Worm (Caenorhabditis elegans) whole organism, L1 larva: ENCODE measurements around the gene F25B5.3.

ENCODE experiments used
- C16A3.4 ChIP-seq: fragments of 150-350 bp; optimal IDR thresholded peaks from 2 replicates; lab custom pipeline; 2014; ENCODE audit warnings: missing biosample characterization, missing genetic modification characterization
- F16B12.6 ChIP-seq: fragments of 150-350 bp; optimal IDR thresholded peaks from 2 replicates; lab custom pipeline; 2014; ENCODE audit warnings: missing biosample characterization, missing genetic modification characterization
- aha-1 ChIP-seq: fragments of 150-350 bp; optimal IDR thresholded peaks from 2 replicates; lab custom pipeline; 2014; ENCODE audit warnings: missing biosample characterization, missing genetic modification characterization
- aly-2 ChIP-seq: fragments of 150-350 bp; optimal IDR thresholded peaks from 2 replicates; lab custom pipeline; 2014; ENCODE audit warnings: missing biosample characterization, missing genetic modification characterization
- ama-1 ChIP-seq: fragments of 150-350 bp; optimal IDR thresholded peaks from 2 replicates; lab custom pipeline; 2014
- blmp-1 ChIP-seq: fragments of 150-350 bp; optimal IDR thresholded peaks from 2 replicates; lab custom pipeline; 2014; ENCODE audit warnings: missing biosample characterization, missing genetic modification characterization
- ceh-63 ChIP-seq: fragments of 200-800 bp; sonication (Bioruptor generic); optimal IDR thresholded peaks from 2 replicates; lab custom pipeline; 2018; ENCODE audit warnings: mild to moderate bottlenecking, missing genetic modification characterization, missing compliant biosample characterization
- ceh-90 ChIP-seq: sonication (generic microtip); optimal IDR thresholded peaks from 2 replicates; lab custom pipeline; 2016; ENCODE audit warnings: missing genetic modification characterization, missing compliant biosample characterization
- efl-1 ChIP-seq, 4 experiments: fragments of 150-350 bp; optimal IDR thresholded peaks in 3 of 4; peaks in 1 of 4; 1 replicate in 1 of 4; 2 replicates in 3 of 4; lab custom pipeline; 2014; ENCODE audit warnings: missing biosample characterization in 2 of 4, missing genetic modification characterization in 2 of 4, missing genetic modification reagents in 2 of 4
- efl-3 ChIP-seq: fragments of 200-800 bp; sonication (Bioruptor generic); optimal IDR thresholded peaks from 2 replicates; lab custom pipeline; 2018; ENCODE audit warnings: mild to moderate bottlenecking, missing genetic modification characterization, missing compliant biosample characterization
- egl-27 ChIP-seq, 2 experiments: fragments of 150-350 bp in 1 of 2; sonication (generic microtip); optimal IDR thresholded peaks; 3 replicates each; lab custom pipeline; 2017 to 2018; ENCODE audit warnings: missing biosample characterization in 2 of 2, missing genetic modification characterization in 2 of 2, missing genetic modification reagents in 2 of 2
- elt-3 ChIP-seq, 6 experiments: fragments of 150-350 bp in 1 of 6; sonication (generic microtip); optimal IDR thresholded peaks; 2 replicates each; lab custom pipeline; 2017 to 2018; ENCODE audit warnings: missing biosample characterization in 6 of 6, missing genetic modification characterization in 6 of 6, inconsistent platforms in 1 of 6
- ets-5 ChIP-seq: fragments of 200-800 bp; sonication (Bioruptor generic); IDR thresholded peaks from 2 replicates; pipeline ENCODE4 v1.3.6; 2022; ENCODE audit warnings: missing genetic modification characterization, missing compliant biosample characterization
- fkh-10 ChIP-seq: sonication (generic microtip); optimal IDR thresholded peaks from 2 replicates; lab custom pipeline; 2017; ENCODE audit warnings: missing biosample characterization, missing genetic modification reagents, missing genetic modification characterization
- fkh-4 ChIP-seq: sonication (generic microtip); optimal IDR thresholded peaks from 2 replicates; lab custom pipeline; 2016; ENCODE audit warnings: missing compliant biosample characterization, missing genetic modification characterization, borderline replicate concordance
- fkh-8 ChIP-seq: sonication (generic microtip); optimal IDR thresholded peaks from 2 replicates; lab custom pipeline; 2016; ENCODE audit warnings: mild to moderate bottlenecking, missing genetic modification characterization, missing compliant biosample characterization
- fos-1 ChIP-seq: fragments of 150-350 bp; optimal IDR thresholded peaks from 2 replicates; lab custom pipeline; 2014; ENCODE audit warnings: missing biosample characterization, missing genetic modification characterization
- grh-1 ChIP-seq: fragments of 200-800 bp; sonication (Bioruptor generic); IDR thresholded peaks from 2 replicates; pipeline ENCODE4 v1.3.6; 2022; ENCODE audit warnings: missing genetic modification reagents, missing genetic modification characterization, missing compliant biosample characterization
- hlh-4 ChIP-seq: sonication (generic microtip); optimal IDR thresholded peaks from 2 replicates; lab custom pipeline; 2016; ENCODE audit warnings: mild to moderate bottlenecking, missing genetic modification characterization, missing compliant biosample characterization
- hpl-2 ChIP-seq: fragments of 150-350 bp; optimal IDR thresholded peaks from 2 replicates; lab custom pipeline; 2014; ENCODE audit warnings: missing biosample characterization, missing genetic modification reagents, missing genetic modification characterization
- irx-1 ChIP-seq: sonication (generic microtip); optimal IDR thresholded peaks from 2 replicates; lab custom pipeline; 2016; ENCODE audit warnings: missing genetic modification characterization, missing compliant biosample characterization
- jun-1 ChIP-seq: fragments of 150-350 bp; optimal IDR thresholded peaks from 2 replicates; lab custom pipeline; 2014; ENCODE audit warnings: missing biosample characterization, missing genetic modification reagents, missing genetic modification characterization
- lin-14 ChIP-seq: fragments of 200-800 bp; sonication (Bioruptor generic); optimal IDR thresholded peaks from 2 replicates; lab custom pipeline; 2018; ENCODE audit warnings: mild to moderate bottlenecking, missing genetic modification characterization, moderate library complexity, missing compliant biosample characterization
- lin-35 ChIP-seq, 2 experiments: fragments of 150-350 bp; optimal IDR thresholded peaks; 2 replicates each; lab custom pipeline; 2014; ENCODE audit warnings: missing biosample characterization in 2 of 2, missing genetic modification characterization in 2 of 2, missing genetic modification reagents in 2 of 2
- lir-3 ChIP-seq: sonication (generic microtip); optimal IDR thresholded peaks from 2 replicates; lab custom pipeline; 2016; ENCODE audit warnings: mild to moderate bottlenecking, missing genetic modification characterization, moderate library complexity, missing compliant biosample characterization; ENCODE audit not compliant: poor library complexity
- lsy-2 ChIP-seq, 2 experiments: fragments of 150-350 bp; optimal IDR thresholded peaks; 2 replicates each; lab custom pipeline; 2014; ENCODE audit warnings: missing biosample characterization in 2 of 2, missing genetic modification characterization in 2 of 2
- mep-1 ChIP-seq: fragments of 150-350 bp; optimal IDR thresholded peaks from 2 replicates; lab custom pipeline; 2014; ENCODE audit warnings: missing biosample characterization, missing genetic modification characterization
- nhr-11 ChIP-seq: fragments of 150-350 bp; optimal IDR thresholded peaks from 2 replicates; lab custom pipeline; 2014; ENCODE audit warnings: missing biosample characterization, missing genetic modification characterization
- nhr-12 ChIP-seq: sonication (generic microtip); optimal IDR thresholded peaks from 2 replicates; lab custom pipeline; 2017; ENCODE audit warnings: missing biosample characterization, missing genetic modification characterization
- nhr-19 ChIP-seq: fragments of 200-800 bp; sonication (Bioruptor generic); conservative IDR thresholded peaks from 2 replicates; pipeline ENCODE4 v1.3.6; 2022; ENCODE audit warnings: missing genetic modification characterization, missing compliant biosample characterization
- nhr-20 ChIP-seq: sonication (generic microtip); optimal IDR thresholded peaks from 2 replicates; lab custom pipeline; 2016; ENCODE audit warnings: mild to moderate bottlenecking, missing genetic modification characterization, missing compliant biosample characterization
- nhr-237 ChIP-seq: fragments of 150-350 bp; optimal IDR thresholded peaks from 2 replicates; lab custom pipeline; 2014; ENCODE audit warnings: missing biosample characterization, missing genetic modification characterization
- nhr-47 ChIP-seq: sonication (generic microtip); optimal IDR thresholded peaks from 2 replicates; lab custom pipeline; 2016; ENCODE audit warnings: mild to moderate bottlenecking, missing genetic modification characterization, moderate library complexity, missing compliant biosample characterization
- nhr-71 ChIP-seq: sonication (generic microtip); optimal IDR thresholded peaks from 2 replicates; lab custom pipeline; 2016; ENCODE audit warnings: mild to moderate bottlenecking, missing genetic modification characterization, moderate library complexity, missing compliant biosample characterization
- nhr-77 ChIP-seq: fragments of 150-350 bp; optimal IDR thresholded peaks from 2 replicates; lab custom pipeline; 2014; ENCODE audit warnings: missing biosample characterization, missing genetic modification characterization
- nhr-84 ChIP-seq: sonication (generic microtip); optimal IDR thresholded peaks from 2 replicates; lab custom pipeline; 2017; ENCODE audit warnings: missing biosample characterization, missing genetic modification characterization
- nhr-85 ChIP-seq: sonication (generic microtip); peaks from one replicate; lab custom pipeline; 2016; ENCODE audit warnings: missing genetic modification characterization, inconsistent platforms, missing compliant biosample characterization
- pag-3 ChIP-seq: sonication (generic microtip); optimal IDR thresholded peaks from 2 replicates; lab custom pipeline; 2017; ENCODE audit warnings: missing genetic modification characterization, mild to moderate bottlenecking, missing compliant biosample characterization, antibody characterized with exemption, borderline replicate concordance; ENCODE audit not compliant: insufficient read depth
- pax-3 ChIP-seq: fragments of 200-800 bp; sonication (Bioruptor generic); optimal IDR thresholded peaks from 2 replicates; lab custom pipeline; 2018; ENCODE audit warnings: mild to moderate bottlenecking, missing genetic modification characterization, moderate library complexity, missing compliant biosample characterization
- rnt-1 ChIP-seq: sonication (generic microtip); optimal IDR thresholded peaks from 2 replicates; lab custom pipeline; 2016; ENCODE audit warnings: mild to moderate bottlenecking, missing genetic modification characterization, moderate library complexity, missing compliant biosample characterization
- snu-23 ChIP-seq: sonication (generic microtip); optimal IDR thresholded peaks from 2 replicates; lab custom pipeline; 2016; ENCODE audit warnings: missing genetic modification characterization, missing compliant biosample characterization
- sptf-1 ChIP-seq: fragments of 150-350 bp; optimal IDR thresholded peaks from 2 replicates; lab custom pipeline; 2014; ENCODE audit warnings: missing biosample characterization, missing genetic modification characterization
- sup-37 ChIP-seq: fragments of 200-800 bp; sonication (Bioruptor generic); optimal IDR thresholded peaks from 2 replicates; lab custom pipeline; 2018; ENCODE audit warnings: mild to moderate bottlenecking, missing genetic modification characterization, missing compliant biosample characterization
- tbx-2 ChIP-seq: sonication (generic microtip); optimal IDR thresholded peaks from 2 replicates; lab custom pipeline; 2016; ENCODE audit warnings: missing genetic modification characterization, missing compliant biosample characterization
- tlp-1 ChIP-seq: fragments of 150-350 bp; optimal IDR thresholded peaks from 2 replicates; lab custom pipeline; 2014; ENCODE audit warnings: missing biosample characterization, missing genetic modification characterization
- unc-86 ChIP-seq: sonication (generic microtip); optimal IDR thresholded peaks from 2 replicates; lab custom pipeline; 2016; ENCODE audit warnings: missing genetic modification characterization, missing compliant biosample characterization
- unc-98 ChIP-seq: fragments of 200-800 bp; sonication (Bioruptor generic); IDR thresholded peaks from 2 replicates; pipeline ENCODE4 v1.3.6; 2022; ENCODE audit warnings: missing genetic modification characterization, missing compliant biosample characterization
- vab-15 ChIP-seq: sonication (generic microtip); optimal IDR thresholded peaks from 2 replicates; lab custom pipeline; 2017; ENCODE audit warnings: missing genotype, mild to moderate bottlenecking, missing genetic modification characterization, missing compliant biosample characterization
- xbp-1 ChIP-seq: sonication (generic microtip); optimal IDR thresholded peaks from 2 replicates; lab custom pipeline; 2016; ENCODE audit warnings: missing genetic modification characterization, missing compliant biosample characterization
- ztf-11 ChIP-seq, 2 experiments: sonication (generic microtip); optimal IDR thresholded peaks; 2 replicates each; lab custom pipeline; 2016 to 2017; ENCODE audit warnings: missing genetic modification characterization in 2 of 2, missing biosample characterization in 1 of 2, missing compliant biosample characterization in 1 of 2

F25B5.3 gene

ce11 chrIII:5921067-5921678 lies 27.5 kb upstream of the F25B5.3 start (continued):
- no peak for TF ChIP-seq irx-1 (tag; lab: Kevin White, UChicago)
- no peak for TF ChIP-seq unc-98 (GFP tag; lab: Robert Waterston, UW)
- TF ChIP-seq aha-1 (tag; lab: Kevin White, UChicago) = no peak
- no peak for TF ChIP-seq pag-3
- TF ChIP-seq tbx-2 (tag; lab: Kevin White, UChicago) = peak; percentile 30
- TF ChIP-seq nhr-84 (tag; lab: Kevin White, UChicago) = no peak
- TF ChIP-seq fkh-8 (tag; lab: Kevin White, UChicago) = no peak
- no peak for TF ChIP-seq F16B12.6
- no peak for TF ChIP-seq rnt-1 (tag; lab: Kevin White, UChicago)
- TF ChIP-seq fos-1 (tag; lab: Kevin White, UChicago) = no peak
- TF ChIP-seq fkh-10 (GFP tag; lab: Kevin White, UChicago) = no peak
- no peak for TF ChIP-seq lsy-2 (tag; optimal IDR thresholded peaks at IDR 0.05; lab: Kevin White, UChicago)
- TF ChIP-seq nhr-77 (tag; lab: Kevin White, UChicago) = no peak
- no peak for TF ChIP-seq lir-3 (tag; lab: Kevin White, UChicago)
- no peak for TF ChIP-seq mep-1 (tag; lab: Kevin White, UChicago)
- TF ChIP-seq hpl-2 (GFP tag; lab: Kevin White, UChicago) = no peak
- no peak for TF ChIP-seq efl-1 (optimal IDR thresholded peaks at IDR 0.05; lab: Kevin White, UChicago)
- peak in 1 of 2 experiments; percentile 92 for TF ChIP-seq efl-1 (GFP tag; optimal IDR thresholded peaks at IDR 0.05 in 1 of 2; lab: Kevin White, UChicago)
- no peak for TF ChIP-seq ceh-90 (tag; lab: Kevin White, UChicago)
- TF ChIP-seq grh-1 (GFP tag; lab: Robert Waterston, UW) = peak; percentile 81
- TF ChIP-seq nhr-20 = peak; percentile 69
- TF ChIP-seq fkh-4 (tag; lab: Kevin White, UChicago) = no peak
- no peak for TF ChIP-seq C16A3.4
- no peak for TF ChIP-seq xbp-1 (tag; lab: Kevin White, UChicago)
- TF ChIP-seq pax-3 (tag; lab: Kevin White, UChicago) = no peak
- TF ChIP-seq snu-23 (GFP tag; lab: Kevin White, UChicago) = peak; percentile 65
- TF ChIP-seq tlp-1 = no peak
- TF ChIP-seq nhr-11 (tag; lab: Kevin White, UChicago) = no peak
- TF ChIP-seq ztf-11 (tag; optimal IDR thresholded peaks at IDR 0.05; lab: Kevin White, UChicago) = no peak
- TF ChIP-seq lin-14 (GFP tag; lab: Kevin White, UChicago) = peak; percentile 66
- TF ChIP-seq hlh-4 (tag; lab: Kevin White, UChicago) = no peak
- TF ChIP-seq egl-27 (tag; optimal IDR thresholded peaks at IDR 0.05; lab: Kevin White, UChicago) = no peak
- TF ChIP-seq, all 84 proteins: peak for 17

- TF ChIP-seq vab-15 (no peak), grh-1 (GFP tag; lab: Robert Waterston, UW) (peak; percentile 90), irx-1 (tag; lab: Kevin White, UChicago) (no peak), nhr-12 (no peak), efl-3 (GFP tag; lab: Kevin White, UChicago) (no peak), xbp-1 (tag; lab: Kevin White, UChicago) (no peak), lin-14 (GFP tag; lab: Kevin White, UChicago) (peak; percentile 59), nhr-19 (peak; percentile 76), ets-5 (GFP tag; lab: Robert Waterston, UW) (no peak), jun-1 (tag; lab: Kevin White, UChicago) (no peak), ama-1 (lab: Kevin White, UChicago) (no peak), hpl-2 (GFP tag; lab: Kevin White, UChicago) (no peak), nhr-71 (peak; percentile 74), elt-3 (tag; optimal IDR thresholded peaks at IDR 0.05; lab: Kevin White, UChicago) (peak in 2 of 6 experiments; percentile 45 to 73), unc-86 (tag; lab: Kevin White, UChicago) (no peak), snu-23 (GFP tag; lab: Kevin White, UChicago) (peak; percentile 63), tbx-2 (tag; lab: Kevin White, UChicago) (peak; percentile 34), nhr-85 (tag; lab: Kevin White, UChicago) (peak; percentile 89), sup-37 (GFP tag; lab: Kevin White, UChicago) (no peak), nhr-77 (tag; lab: Kevin White, UChicago) (no peak), nhr-237 (tag; lab: Kevin White, UChicago) (no peak), blmp-1 (tag; lab: Kevin White, UChicago) (peak; percentile 71), aly-2 (tag; lab: Kevin White, UChicago) (no peak), mep-1 (tag; lab: Kevin White, UChicago) (no peak), sptf-1 (tag; lab: Kevin White, UChicago) (no peak), nhr-20 (peak; percentile 78), nhr-47 (tag; lab: Kevin White, UChicago) (no peak), lin-35 (GFP tag; optimal IDR thresholded peaks at IDR 0.05; lab: Kevin White, UChicago) (peak in 1 of 2 experiments; percentile 40), ceh-63 (GFP tag; lab: Kevin White, UChicago) (no peak)
These were observed 26.4 kb upstream of the F25B5.3 start for ce11 chrIII:5922236-5922635.
